Fruit fly (Drosophila melanogaster): Measurements from ENCODE around the gene CG4593.

CG4593 gene

dm6 chrX:6994473-6995179 lies 19.1 kb upstream of the CG4593 start:
- TF ChIP-seq CrebA (GFP tag; optimal IDR thresholded peaks at IDR 0.05; ENCODE audit: borderline replicate concordance) (no peak), HLH106 (tag; optimal IDR thresholded peaks at IDR 0.05) (no peak)

dm6 chrX:6995258-6995657 lies 18.4 kb upstream of the CG4593 start:
- TF ChIP-seq rgr (GFP tag; optimal IDR thresholded peaks at IDR 0.05) (no peak), GATAd (GFP tag; optimal IDR thresholded peaks at IDR 0.05) (no peak), ey (GFP tag; optimal IDR thresholded peaks at IDR 0.05) (no peak), Mio (GFP tag; optimal IDR thresholded peaks at IDR 0.05) (no peak), Myc (optimal IDR thresholded peaks at IDR 0.05) (no peak), usp (GFP tag; optimal IDR thresholded peaks at IDR 0.05) (no peak), Sp1 (GFP tag; optimal IDR thresholded peaks at IDR 0.05) (no peak), Vsx2 (GFP tag; optimal IDR thresholded peaks at IDR 0.05; ENCODE audit: partially characterized antibody) (no peak), Dfd (GFP tag; optimal IDR thresholded peaks at IDR 0.05) (no peak), tai (GFP tag; optimal IDR thresholded peaks at IDR 0.05) (no peak), OdsH (GFP tag; optimal IDR thresholded peaks at IDR 0.05) (no peak), Hr78 (GFP tag; optimal IDR thresholded peaks at IDR 0.05) (no peak), CG32264 (GFP tag; optimal IDR thresholded peaks at IDR 0.05) (no peak)

dm6 chrX:6996130-6996529 lies 17.6 kb upstream of the CG4593 start:
- TF ChIP-seq Rel (GFP tag; optimal IDR thresholded peaks at IDR 0.05) (no peak), Rel (tag; optimal IDR thresholded peaks at IDR 0.05) (peak; percentile 42), woc (GFP tag; optimal IDR thresholded peaks at IDR 0.05) (no peak)

dm6 chrX:6996965-6997652 lies 16.6 kb upstream of the CG4593 start:
- TF ChIP-seq sage (GFP tag; optimal IDR thresholded peaks at IDR 0.05): no peak
- TF ChIP-seq Rel (GFP tag; optimal IDR thresholded peaks at IDR 0.05): no peak
- TF ChIP-seq Rel (tag; optimal IDR thresholded peaks at IDR 0.05): no peak
- TF ChIP-seq usp (GFP tag; optimal IDR thresholded peaks at IDR 0.05): no peak
- no peak for TF ChIP-seq CG32264 (GFP tag; optimal IDR thresholded peaks at IDR 0.05)
- TF ChIP-seq pan (optimal IDR thresholded peaks at IDR 0.05): no peak
- no peak for TF ChIP-seq Jra (GFP tag; optimal IDR thresholded peaks at IDR 0.05)
- no peak for TF ChIP-seq N (GFP tag; optimal IDR thresholded peaks at IDR 0.05)
- TF ChIP-seq dl (GFP tag; optimal IDR thresholded peaks at IDR 0.05; ENCODE audit: insufficient read depth in 1 of 2, partially characterized antibody in 2 of 2): no peak
- no peak for TF ChIP-seq Sp1 (GFP tag; optimal IDR thresholded peaks at IDR 0.05)
- no peak for TF ChIP-seq rgr (GFP tag; optimal IDR thresholded peaks at IDR 0.05)
- no peak for TF ChIP-seq Myc (optimal IDR thresholded peaks at IDR 0.05)
- TF ChIP-seq psq (GFP tag; optimal IDR thresholded peaks at IDR 0.05): no peak
- TF ChIP-seq OdsH (GFP tag; optimal IDR thresholded peaks at IDR 0.05): no peak
- no peak for TF ChIP-seq Vsx2 (GFP tag; optimal IDR thresholded peaks at IDR 0.05; ENCODE audit: partially characterized antibody)
- no peak for TF ChIP-seq lola (GFP tag; optimal IDR thresholded peaks at IDR 0.05)
- TF ChIP-seq Hnf4 (GFP tag; optimal IDR thresholded peaks at IDR 0.05): no peak
- no peak for TF ChIP-seq Hr78 (GFP tag; optimal IDR thresholded peaks at IDR 0.05)
- TF ChIP-seq br (GFP tag; optimal IDR thresholded peaks at IDR 0.05): no peak
- TF ChIP-seq GATAd (GFP tag; optimal IDR thresholded peaks at IDR 0.05): no peak

- TF ChIP-seq Sp1 (GFP tag; optimal IDR thresholded peaks at IDR 0.05) (peak; percentile 83), br (GFP tag; optimal IDR thresholded peaks at IDR 0.05) (peak; percentile 65), CrebA (GFP tag; optimal IDR thresholded peaks at IDR 0.05; ENCODE audit: borderline replicate concordance) (no peak), lola (GFP tag; optimal IDR thresholded peaks at IDR 0.05) (no peak), fru (GFP tag; optimal IDR thresholded peaks at IDR 0.05) (peak; percentile 79), HLH106 (tag; optimal IDR thresholded peaks at IDR 0.05) (peak; percentile 88), CG32264 (GFP tag; optimal IDR thresholded peaks at IDR 0.05) (peak; percentile 34), sv (GFP tag; optimal IDR thresholded peaks at IDR 0.05) (no peak), ey (GFP tag; optimal IDR thresholded peaks at IDR 0.05) (peak; percentile 76), OdsH (GFP tag; optimal IDR thresholded peaks at IDR 0.05) (peak; percentile 66), Hnf4 (GFP tag; optimal IDR thresholded peaks at IDR 0.05) (peak; percentile 53), Abd-B (GFP tag; optimal IDR thresholded peaks at IDR 0.05) (no peak), Mio (GFP tag; optimal IDR thresholded peaks at IDR 0.05) (no peak), dl (GFP tag; optimal IDR thresholded peaks at IDR 0.05; ENCODE audit: insufficient read depth in 1 of 2, partially characterized antibody in 2 of 2) (peak in 1 of 2 experiments; percentile 51), dsf (GFP tag; optimal IDR thresholded peaks at IDR 0.05; ENCODE audit: borderline replicate concordance) (no peak), usp (GFP tag; optimal IDR thresholded peaks at IDR 0.05) (no peak), CG9705 (GFP tag; optimal IDR thresholded peaks at IDR 0.05) (peak; percentile 69), Dfd (GFP tag; optimal IDR thresholded peaks at IDR 0.05) (no peak), Myc (optimal IDR thresholded peaks at IDR 0.05) (no peak), sage (GFP tag; optimal IDR thresholded peaks at IDR 0.05) (no peak), N (GFP tag; optimal IDR thresholded peaks at IDR 0.05) (no peak), dmrt93B (GFP tag; optimal IDR thresholded peaks at IDR 0.05) (peak; percentile 79), woc (GFP tag; optimal IDR thresholded peaks at IDR 0.05) (peak; percentile 73), jim (GFP tag; optimal IDR thresholded peaks at IDR 0.05) (no peak), psq (GFP tag; optimal IDR thresholded peaks at IDR 0.05) (peak; percentile 75), pan (optimal IDR thresholded peaks at IDR 0.05) (no peak), Jra (GFP tag; optimal IDR thresholded peaks at IDR 0.05) (no peak), Hr83 (GFP tag; optimal IDR thresholded peaks at IDR 0.05; ENCODE audit: poor library complexity, severe bottlenecking) (peak; percentile 18)
Measured at dm6 chrX:6997653-6998491, 15.8 kb upstream of the CG4593 start.

All from whole organism, wandering third instar larva.